Worm (Caenorhabditis elegans): Measurements from ENCODE around the gene C40H5.2.
A peak's percentile ranks its signal among the peaks of the same experiment; 100 is the strongest.

C40H5.2 gene

ce11 chrX:11798057-11798555 is 52.2 kb downstream of the C40H5.2 start, which contains the start of gene rsd-3 (continued):
- peak; percentile 84 for TF ChIP-seq peb-1 (tag; optimal IDR thresholded peaks at IDR 0.05)
- no peak for TF ChIP-seq ztf-1 (GFP tag; conservative IDR thresholded peaks at IDR 0.05)
- no peak for TF ChIP-seq aly-2 (tag; optimal IDR thresholded peaks at IDR 0.05)
- no peak for TF ChIP-seq nhr-77 (tag; optimal IDR thresholded peaks at IDR 0.05)
- TF ChIP-seq crh-2 (tag; optimal IDR thresholded peaks at IDR 0.05), result peak; percentile 95
- TF ChIP-seq sem-4 (tag; optimal IDR thresholded peaks at IDR 0.05), result peak; percentile 22
- TF ChIP-seq dmd-4 (tag; optimal IDR thresholded peaks at IDR 0.05), result no peak
- no peak for TF ChIP-seq ceh-82 (tag; optimal IDR thresholded peaks at IDR 0.05)
- peak; percentile 50 for TF ChIP-seq fos-1 (tag; optimal IDR thresholded peaks at IDR 0.05)
- no peak for TF ChIP-seq ztf-11 (tag; optimal IDR thresholded peaks at IDR 0.05)
- TF ChIP-seq skn-1 (tag; optimal IDR thresholded peaks at IDR 0.05), result no peak
- peak; percentile 20 for TF ChIP-seq lin-13 (GFP tag; optimal IDR thresholded peaks at IDR 0.05)
- TF ChIP-seq ceh-16 (tag; optimal IDR thresholded peaks at IDR 0.05), result no peak
- peak; percentile 4 for TF ChIP-seq Y55F3AM.14 (GFP tag; optimal IDR thresholded peaks at IDR 0.05)
- TF ChIP-seq nhr-25 (tag; optimal IDR thresholded peaks at IDR 0.05), result peak; percentile 31
- no peak for TF ChIP-seq ama-1 (optimal IDR thresholded peaks at IDR 0.05)
- no peak for TF ChIP-seq lin-11 (tag; optimal IDR thresholded peaks at IDR 0.05)
- TF ChIP-seq mab-5 (tag; optimal IDR thresholded peaks at IDR 0.05), result peak; percentile 34
- TF ChIP-seq lin-39 (tag; optimal IDR thresholded peaks at IDR 0.05), result no peak
- TF ChIP-seq zag-1 (tag; optimal IDR thresholded peaks at IDR 0.05), result no peak
- TF ChIP-seq alr-1 (tag; optimal IDR thresholded peaks at IDR 0.05), result no peak
- no peak for TF ChIP-seq nhr-12 (tag; optimal IDR thresholded peaks at IDR 0.05)
- no peak for TF ChIP-seq blmp-1 (tag; optimal IDR thresholded peaks at IDR 0.05; ENCODE audit: insufficient read depth)

- TF ChIP-seq nhr-77 (tag; optimal IDR thresholded peaks at IDR 0.05), result no peak
- TF ChIP-seq unc-62 (GFP tag; optimal IDR thresholded peaks at IDR 0.05), result no peak
- no peak for TF ChIP-seq sem-4 (tag; optimal IDR thresholded peaks at IDR 0.05)
- TF ChIP-seq nhr-12 (tag; optimal IDR thresholded peaks at IDR 0.05), result no peak
These were observed 58.2 kb downstream of the C40H5.2 start, which contains the start of gene C34E11.4 for ce11 chrX:11804057-11804456. Gene C34E11.4, plus strand, starts transcription at chrX:11804210.

ce11 chrX:11806175-11806853 is 60.4 kb downstream of the C40H5.2 start:
- TF ChIP-seq ztf-1 (GFP tag; conservative IDR thresholded peaks at IDR 0.05) (no peak), lin-11 (tag; optimal IDR thresholded peaks at IDR 0.05) (no peak), mbf-1 (tag; optimal IDR thresholded peaks at IDR 0.05) (no peak), unc-55 (GFP tag; optimal IDR thresholded peaks at IDR 0.05) (no peak), elt-1 (tag; optimal IDR thresholded peaks at IDR 0.05) (no peak), zag-1 (tag; optimal IDR thresholded peaks at IDR 0.05) (no peak), lin-13 (GFP tag; optimal IDR thresholded peaks at IDR 0.05) (no peak), lsy-2 (tag; optimal IDR thresholded peaks at IDR 0.05) (no peak), ZK546.5 (tag; optimal IDR thresholded peaks at IDR 0.05) (no peak)

Data from whole organism, L2 larva.